Fruit fly (Drosophila melanogaster): ENCODE data around the gene CG13311.

dm6 chr3L:8824403-8825029 lies 22.6 kb upstream of the CG13311 start:
- TF ChIP-seq Dll (optimal IDR thresholded peaks at IDR 0.05) (no peak), CG8478 (optimal IDR thresholded peaks at IDR 0.05) (no peak), usp (GFP tag; optimal IDR thresholded peaks at IDR 0.05) (no peak)
